Fruit fly (Drosophila melanogaster) whole organism, embryonic: ENCODE measurements around the gene pps.

Experiments
- ATbp ChIP-seq: fragments of 200-800 bp; sonication (Bioruptor generic); optimal IDR thresholded peaks from 2 replicates; lab custom pipeline; 2017; ENCODE audit warnings: missing biosample characterization, mild to moderate bottlenecking, missing genetic modification characterization, missing genetic modification reagents
- Adf1 ChIP-seq: fragments of 200-800 bp; sonication (Bioruptor generic); IDR thresholded peaks from 2 replicates; pipeline ENCODE4 v1.3.6; 2022; ENCODE audit warnings: missing biosample characterization, missing genetic modification characterization
- Antp ChIP-seq: fragments of 200-800 bp; sonication (Bioruptor generic); optimal IDR thresholded peaks from 3 replicates; lab custom pipeline; 2016; ENCODE audit warnings: missing biosample characterization, missing genetic modification characterization
- CG10959 ChIP-seq: fragments of 200-800 bp; sonication (Bioruptor generic); IDR thresholded peaks from 2 replicates; pipeline ENCODE4 v1.3.6; 2022; ENCODE audit warnings: missing biosample characterization, missing genetic modification characterization
- CG1233 ChIP-seq: fragments of 200-800 bp; sonication (Bioruptor generic); optimal IDR thresholded peaks from 4 replicates; lab custom pipeline; 2018; ENCODE audit warnings: missing biosample characterization, mild to moderate bottlenecking, missing genetic modification characterization
- CG14860 ChIP-seq: fragments of 200-800 bp; sonication (Bioruptor generic); IDR thresholded peaks from 3 replicates; pipeline ENCODE4 v1.3.6; 2022; ENCODE audit warnings: missing biosample characterization, missing genetic modification characterization; ENCODE audit not compliant: partially characterized antibody
- CG15073 ChIP-seq: fragments of 200-800 bp; sonication (Bioruptor generic); optimal IDR thresholded peaks from 2 replicates; lab custom pipeline; 2016; ENCODE audit warnings: missing biosample characterization, missing genetic modification characterization
- CG15479 ChIP-seq: fragments of 200-800 bp; sonication (Bioruptor generic); optimal IDR thresholded peaks from 3 replicates; lab custom pipeline; 2019; ENCODE audit warnings: missing biosample characterization, mild to moderate bottlenecking, missing genetic modification characterization, moderate library complexity
- CG1603 ChIP-seq: fragments of 200-800 bp; sonication (Bioruptor generic); optimal IDR thresholded peaks from 2 replicates; lab custom pipeline; 2019; ENCODE audit warnings: missing biosample characterization, mild to moderate bottlenecking, missing genetic modification characterization, moderate library complexity
- CG16813 ChIP-seq: fragments of 200-800 bp; sonication (Bioruptor generic); IDR thresholded peaks from 3 replicates; pipeline ENCODE4 v1.3.6; 2022; ENCODE audit warnings: missing biosample characterization, missing genetic modification characterization; ENCODE audit not compliant: partially characterized antibody
- CG18764 ChIP-seq: fragments of 200-800 bp; sonication (Bioruptor generic); optimal IDR thresholded peaks from 3 replicates; lab custom pipeline; 2016; ENCODE audit warnings: missing biosample characterization, missing genetic modification characterization
- CG2116 ChIP-seq: fragments of 200-800 bp; sonication (Bioruptor generic); optimal IDR thresholded peaks from 3 replicates; lab custom pipeline; 2018; ENCODE audit warnings: missing biosample characterization, mild to moderate bottlenecking, missing genetic modification characterization
- CG2129 ChIP-seq: fragments of 200-800 bp; sonication (Bioruptor generic); IDR thresholded peaks from 2 replicates; pipeline ENCODE4 v1.3.6; 2022; ENCODE audit warnings: missing biosample characterization, missing genetic modification characterization; ENCODE audit not compliant: partially characterized antibody
- CG3065 ChIP-seq: fragments of 200-800 bp; sonication (Bioruptor generic); optimal IDR thresholded peaks from 2 replicates; lab custom pipeline; 2016; ENCODE audit warnings: missing biosample characterization, missing genetic modification characterization
- CG33213 ChIP-seq: fragments of 200-800 bp; sonication (Bioruptor generic); optimal IDR thresholded peaks from 3 replicates; lab custom pipeline; 2016; ENCODE audit warnings: missing biosample characterization, missing genetic modification characterization
- CG3726 ChIP-seq: fragments of 200-800 bp; sonication (Bioruptor generic); IDR thresholded peaks from 3 replicates; pipeline ENCODE4, ENCODE4 v1.3.6; 2022; ENCODE audit warnings: missing biosample characterization, missing genetic modification characterization
- CG7271 ChIP-seq: fragments of 200-800 bp; sonication (Bioruptor generic); optimal IDR thresholded peaks from 2 replicates; lab custom pipeline; 2018; ENCODE audit warnings: missing biosample characterization, mild to moderate bottlenecking, missing genetic modification characterization, moderate library complexity
- Chrac-16 ChIP-seq: fragments of 200-800 bp; sonication (Bioruptor generic); optimal IDR thresholded peaks from 3 replicates; lab custom pipeline; 2016; ENCODE audit warnings: missing biosample characterization, missing genetic modification characterization
- D ChIP-seq, 2 experiments: fragments of 200-800 bp in 1 of 2; fragments of >200 bp in 1 of 2; sonication (Bioruptor generic) in 1 of 2; optimal IDR thresholded peaks; 2 replicates in 1 of 2; 3 replicates in 1 of 2; lab custom pipeline; 2017; ENCODE audit warnings: mild to moderate bottlenecking in 1 of 2, missing biosample characterization in 1 of 2, missing genetic modification characterization in 1 of 2, missing genetic modification reagents in 1 of 2
- Dp ChIP-seq: fragments of 200-800 bp; sonication (Bioruptor generic); optimal IDR thresholded peaks from 2 replicates; lab custom pipeline; 2018; ENCODE audit warnings: missing biosample characterization, mild to moderate bottlenecking, missing genetic modification characterization, moderate library complexity
- E2f2 ChIP-seq: fragments of 200-800 bp; sonication (Bioruptor generic); IDR thresholded peaks from 2 replicates; pipeline ENCODE4 v1.3.6; 2022; ENCODE audit warnings: missing biosample characterization, missing genetic modification characterization
- Elba2 ChIP-seq: fragments of 200-800 bp; sonication (Bioruptor generic); optimal IDR thresholded peaks from 3 replicates; lab custom pipeline; 2016; ENCODE audit warnings: missing biosample characterization, missing genetic modification characterization
- Fer1 ChIP-seq: fragments of 200-800 bp; sonication (Bioruptor generic); optimal IDR thresholded peaks from 2 replicates; lab custom pipeline; 2017; ENCODE audit warnings: missing biosample characterization, mild to moderate bottlenecking, missing genetic modification characterization
- Gsc ChIP-seq: fragments of 200-800 bp; sonication (Bioruptor generic); IDR thresholded peaks from 2 replicates; pipeline ENCODE4 v1.3.6; 2022; ENCODE audit warnings: missing biosample characterization, missing genetic modification characterization
- HLHmδ ChIP-seq: fragments of 200-800 bp; sonication (Bioruptor generic); optimal IDR thresholded peaks from 2 replicates; lab custom pipeline; 2018; ENCODE audit warnings: missing biosample characterization, mild to moderate bottlenecking, missing genetic modification characterization, moderate library complexity
- Hey ChIP-seq: fragments of 200-800 bp; sonication (Bioruptor generic); optimal IDR thresholded peaks from 3 replicates; lab custom pipeline; 2018; ENCODE audit warnings: missing biosample characterization, mild to moderate bottlenecking, missing genetic modification characterization
- Hr3 ChIP-seq: fragments of 200-800 bp; sonication (Bioruptor generic); optimal IDR thresholded peaks from 3 replicates; lab custom pipeline; 2016; ENCODE audit warnings: missing biosample characterization, missing genetic modification characterization
- Jarid2 ChIP-seq: fragments of 200-800 bp; sonication (Bioruptor generic); optimal IDR thresholded peaks from 3 replicates; lab custom pipeline; 2017; ENCODE audit warnings: mild to moderate bottlenecking, missing biosample characterization, missing genetic modification reagents, missing genetic modification characterization
- PHDP ChIP-seq: fragments of 200-800 bp; sonication (Bioruptor generic); optimal IDR thresholded peaks from 3 replicates; lab custom pipeline; 2018; ENCODE audit warnings: missing biosample characterization, mild to moderate bottlenecking, missing genetic modification characterization, moderate library complexity
- Pdp1 ChIP-seq, 2 experiments: fragments of 200-800 bp; sonication (Bioruptor generic); optimal IDR thresholded peaks; 3 replicates each; lab custom pipeline; 2016; ENCODE audit warnings: missing biosample characterization in 2 of 2, missing genetic modification characterization in 2 of 2, mild to moderate bottlenecking in 1 of 2, moderate library complexity in 1 of 2
- Sox100B ChIP-seq: fragments of 200-800 bp; sonication (Bioruptor generic); optimal IDR thresholded peaks from 3 replicates; lab custom pipeline; 2018; ENCODE audit warnings: missing biosample characterization, mild to moderate bottlenecking, missing genetic modification characterization
- Usf ChIP-seq: fragments of 200-800 bp; sonication (Bioruptor generic); optimal IDR thresholded peaks from 2 replicates; lab custom pipeline; 2017; ENCODE audit warnings: missing genotype, missing biosample characterization, missing genetic modification characterization
- ash1 ChIP-seq: fragments of 200-800 bp; sonication (Bioruptor generic); optimal IDR thresholded peaks from 2 replicates; lab custom pipeline; 2018; ENCODE audit warnings: missing biosample characterization, mild to moderate bottlenecking, missing genetic modification characterization
- bsh ChIP-seq, 2 experiments: fragments of 200-800 bp; sonication (Bioruptor generic); optimal IDR thresholded peaks; 2 replicates each; lab custom pipeline; 2017 to 2018; ENCODE audit warnings: mild to moderate bottlenecking in 2 of 2, missing biosample characterization in 2 of 2, missing genetic modification characterization in 2 of 2, moderate library complexity in 1 of 2
- btn ChIP-seq: fragments of 200-800 bp; sonication (Bioruptor generic); optimal IDR thresholded peaks from 2 replicates; lab custom pipeline; 2016; ENCODE audit warnings: missing biosample characterization, missing genetic modification characterization
- crc ChIP-seq: fragments of 200-800 bp; sonication (Bioruptor generic); optimal IDR thresholded peaks from 2 replicates; lab custom pipeline; 2016; ENCODE audit warnings: missing biosample characterization, missing genetic modification characterization
- esg ChIP-seq: fragments of 200-800 bp; sonication (Bioruptor generic); conservative IDR thresholded peaks from 2 replicates; pipeline ENCODE4 v1.3.6; 2022; ENCODE audit warnings: missing biosample characterization, missing genetic modification characterization
- eve ChIP-seq, 2 experiments: fragments of >200 bp; optimal IDR thresholded peaks; 2 replicates each; lab custom pipeline; 2017; ENCODE audit warnings: missing biosample characterization in 2 of 2, missing genetic modification characterization in 2 of 2
- gcm2 ChIP-seq: fragments of 200-800 bp; sonication (Bioruptor generic); optimal IDR thresholded peaks from 2 replicates; lab custom pipeline; 2016; ENCODE audit warnings: missing biosample characterization, missing genetic modification characterization
- gt ChIP-seq: fragments of 200-800 bp; sonication (Bioruptor generic); IDR thresholded peaks from 2 replicates; pipeline ENCODE4 v1.3.6; 2022; ENCODE audit warnings: missing biosample characterization, missing genetic modification characterization
- inv ChIP-seq: fragments of 200-800 bp; sonication (Bioruptor generic); IDR thresholded peaks from 2 replicates; pipeline ENCODE4 v1.3.6; 2022; ENCODE audit warnings: missing biosample characterization, missing genetic modification characterization; ENCODE audit not compliant: partially characterized antibody
- jumu ChIP-seq: fragments of 200-800 bp; sonication (Bioruptor generic); optimal IDR thresholded peaks from 3 replicates; lab custom pipeline; 2016; ENCODE audit warnings: missing biosample characterization, missing genetic modification characterization
- lmd ChIP-seq: fragments of 200-800 bp; sonication (Bioruptor generic); IDR thresholded peaks from 2 replicates; pipeline ENCODE4 v1.3.6; 2022; ENCODE audit warnings: missing biosample characterization, missing genetic modification characterization
- nerfin-2 ChIP-seq: fragments of 200-800 bp; sonication (Bioruptor generic); IDR thresholded peaks from 2 replicates; pipeline ENCODE4 v1.3.6; 2022; ENCODE audit warnings: missing biosample characterization, missing genetic modification characterization; ENCODE audit not compliant: partially characterized antibody
- nom ChIP-seq: fragments of 200-800 bp; sonication (Bioruptor generic); optimal IDR thresholded peaks from 2 replicates; lab custom pipeline; 2017; ENCODE audit warnings: missing biosample characterization, missing genetic modification characterization, mild to moderate bottlenecking, moderate library complexity, missing genetic modification reagents
- otp ChIP-seq: fragments of 200-800 bp; sonication (Bioruptor generic); IDR thresholded peaks from 3 replicates; pipeline ENCODE4, ENCODE4 v1.3.6; 2022; ENCODE audit warnings: missing biosample characterization, missing genetic modification characterization
- ranshi ChIP-seq: fragments of 200-800 bp; sonication (Bioruptor generic); IDR thresholded peaks from 2 replicates; pipeline ENCODE4 v1.3.6; 2022; ENCODE audit warnings: missing biosample characterization, missing genetic modification characterization
- slbo ChIP-seq: fragments of 200-800 bp; sonication (Bioruptor generic); IDR thresholded peaks from 2 replicates; pipeline ENCODE4 v1.3.6; 2022; ENCODE audit warnings: missing biosample characterization, missing genetic modification characterization
- slou ChIP-seq: fragments of 200-800 bp; sonication (Bioruptor generic); optimal IDR thresholded peaks from 3 replicates; lab custom pipeline; 2016; ENCODE audit warnings: missing biosample characterization, missing genetic modification characterization
- yki ChIP-seq: fragments of >200 bp; optimal IDR thresholded peaks from 3 replicates; lab custom pipeline; 2018
- z ChIP-seq: fragments of 200-800 bp; sonication (Bioruptor generic); IDR thresholded peaks from 3 replicates; pipeline ENCODE4 v1.3.6; 2022; ENCODE audit warnings: missing biosample characterization, missing genetic modification characterization

pps gene

dm6 chr3R:12433764-12434163, 20.1 kb downstream of the pps start, which contains the start of the genes Aos1 and Srlp (continued):
- TF ChIP-seq gt (GFP tag; lab: Robert Waterston, UW) (no peak), CG1233 (GFP tag; lab: Kevin White, UChicago) (peak; percentile 45), CG7271 (tag; lab: Kevin White, UChicago) (no peak), CG33213 (GFP tag; lab: Kevin White, UChicago) (no peak), Elba2 (GFP tag; lab: Kevin White, UChicago) (peak; percentile 37), esg (GFP tag; lab: Robert Waterston, UW) (no peak), CG2129 (no peak), bsh (GFP tag; optimal IDR thresholded peaks at IDR 0.05; lab: Kevin White, UChicago) (peak in 1 of 2 experiments; percentile 49), CG3065 (GFP tag; lab: Kevin White, UChicago) (no peak), Chrac-16 (GFP tag; lab: Kevin White, UChicago) (peak; percentile 38), Hey (tag; lab: Kevin White, UChicago) (no peak), Gsc (GFP tag; lab: Robert Waterston, UW) (no peak), inv (GFP tag; lab: Robert Waterston, UW) (no peak), Usf (GFP tag; lab: Kevin White, UChicago) (peak; percentile 9), jumu (no peak), btn (GFP tag; lab: Kevin White, UChicago) (no peak), Sox100B (GFP tag; lab: Kevin White, UChicago) (no peak), CG1603 (tag; lab: Kevin White, UChicago) (peak; percentile 9), Fer1 (GFP tag; lab: Kevin White, UChicago) (peak; percentile 65), eve (GFP tag; optimal IDR thresholded peaks at IDR 0.05; lab: Kevin White, UChicago) (no peak), Jarid2 (no peak), Hr3 (GFP tag; lab: Kevin White, UChicago) (peak; percentile 66), Antp (GFP tag; lab: Kevin White, UChicago) (no peak), CG15479 (no peak), nerfin-2 (GFP tag; lab: Robert Waterston, UW) (no peak), z (GFP tag; lab: Robert Waterston, UW) (no peak), ash1 (no peak), Pdp1 (GFP tag; optimal IDR thresholded peaks at IDR 0.05; lab: Kevin White, UChicago) (peak in 1 of 2 experiments; percentile 27), CG3726 (no peak), lmd (peak; percentile 37; the same call in 1 of the 2 replicates), otp (GFP tag; lab: Robert Waterston, UW) (no peak), yki (lab: Kevin White, UChicago) (no peak), ATbp (GFP tag; lab: Kevin White, UChicago) (no peak), CG16813 (no peak), CG18764 (GFP tag; lab: Kevin White, UChicago) (peak; percentile 20), PHDP (tag; lab: Kevin White, UChicago) (peak; percentile 61), D (optimal IDR thresholded peaks at IDR 0.05; lab: Kevin White, UChicago) (no peak), D (GFP tag; optimal IDR thresholded peaks at IDR 0.05; lab: Kevin White, UChicago) (no peak), Dp (GFP tag; lab: Kevin White, UChicago) (peak; percentile 50), ranshi (GFP tag; lab: Robert Waterston, UW) (no peak), gcm2 (GFP tag; lab: Kevin White, UChicago) (no peak), crc (GFP tag; lab: Kevin White, UChicago) (no peak), E2f2 (GFP tag; lab: Robert Waterston, UW) (peak; percentile 69), Adf1 (no peak), HLHmδ (no peak), nom (GFP tag; lab: Kevin White, UChicago) (peak; percentile 43), CG14860 (GFP tag; lab: Robert Waterston, UW) (no peak), slbo (GFP tag; lab: Robert Waterston, UW) (0 out of 2 replicates have a peak, but pooled peaks have one; percentile 40), CG15073 (no peak), CG10959 (no peak), CG2116 (GFP tag; lab: Kevin White, UChicago) (peak; percentile 59), slou (GFP tag; lab: Kevin White, UChicago) (peak; percentile 17)
